Fruit fly (Drosophila melanogaster) Kc167 (cell line): Measurements from ENCODE around the gene CG13063.

Experiments used
- Sin3A ChIP-seq: fragments of >200 bp; optimal IDR thresholded peaks from 2 replicates; lab custom pipeline; 2018; ENCODE audit warnings: missing external identifiers
- h ChIP-seq: fragments of >200 bp; optimal IDR thresholded peaks from 3 replicates; lab custom pipeline; 2018; ENCODE audit warnings: missing external identifiers
- insv ChIP-seq: fragments of >200 bp; optimal IDR thresholded peaks from 3 replicates; lab custom pipeline; 2018; ENCODE audit warnings: missing external identifiers
- psq ChIP-seq: fragments of >200 bp; optimal IDR thresholded peaks from 2 replicates; lab custom pipeline; 2017; ENCODE audit warnings: missing external identifiers
- ttk ChIP-seq: sonication (Bioruptor generic); optimal IDR thresholded peaks from 2 replicates; lab custom pipeline; 2017; ENCODE audit warnings: missing external identifiers

dm6 chr3L:16272338-16272959, 34.0 kb upstream of the CG13063 start, which contains the start of gene CG13066:
- TF ChIP-seq psq (lab: Kevin White, UChicago) (no peak), insv (lab: Kevin White, UChicago) (no peak), Sin3A (lab: Kevin White, UChicago) (no peak), h (lab: Kevin White, UChicago) (no peak), ttk (no peak)
